Worm (Caenorhabditis elegans): ENCODE measurements around the gene srh-195.

srh-195 gene

DNA sequence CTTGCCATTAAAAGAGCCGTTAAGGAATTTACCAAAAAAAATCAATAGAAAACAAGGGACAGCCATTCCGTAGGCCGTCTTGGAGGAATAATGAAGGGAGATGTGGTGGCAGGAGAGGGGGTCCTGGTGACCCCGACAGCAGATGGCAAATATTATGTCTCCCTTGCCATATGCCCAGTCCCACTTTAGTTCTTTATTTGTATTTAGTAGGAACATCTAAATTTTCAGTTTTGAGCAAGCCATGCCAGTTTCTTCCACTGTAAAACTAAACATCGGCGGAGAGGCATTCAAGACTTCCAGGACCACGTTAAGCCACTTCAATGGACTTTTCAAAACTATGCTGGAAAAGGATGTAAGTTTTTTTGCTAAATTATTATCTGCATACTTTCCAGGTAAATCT is 20.5 kb upstream of the srh-195 start, which contains the start of gene C40A11.4:
C40A11.4 (plus strand) TSS at position 188 of the 400 bp plus-strand sequence.
- TF ChIP-seq F10E7.11 (tag; optimal IDR thresholded peaks at IDR 0.05) (no peak), mcd-1 (GFP tag; IDR thresholded peaks at IDR 0.05) (no peak), nhr-27 (tag; optimal IDR thresholded peaks at IDR 0.05) (no peak), ztf-26 (tag; optimal IDR thresholded peaks at IDR 0.05) (no peak)

DNA sequence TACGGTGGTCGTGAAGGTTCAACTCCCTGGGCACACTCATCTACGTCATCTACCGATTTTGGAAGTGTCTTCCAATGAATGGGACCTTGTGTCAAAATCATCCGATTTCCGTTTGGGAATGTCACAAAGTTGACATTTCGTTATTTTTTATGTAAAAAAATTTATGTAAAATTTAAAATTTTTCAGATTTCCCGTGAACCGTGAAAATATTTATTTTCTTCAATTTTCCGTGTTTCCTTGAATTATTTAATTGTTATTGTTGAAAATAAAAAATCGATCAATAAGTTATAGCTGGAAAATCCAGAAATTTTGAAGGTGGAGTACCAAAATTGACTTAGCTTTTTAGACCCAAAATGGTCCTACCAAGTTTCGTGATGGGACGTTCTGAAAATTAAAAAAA is 18.9 kb upstream of the srh-195 start, which contains the start of gene hpo-7:
hpo-7 (minus strand) TSS at position 101 of the 400 bp plus-strand sequence.
- no peak for TF ChIP-seq egl-18 (GFP tag; IDR thresholded peaks at IDR 0.05)
- no peak for TF ChIP-seq ceh-27 (GFP tag; optimal IDR thresholded peaks at IDR 0.05)
- TF ChIP-seq F39B2.1 (GFP tag; IDR thresholded peaks at IDR 0.05): no peak
- no peak for TF ChIP-seq T07F8.4 (tag; optimal IDR thresholded peaks at IDR 0.05)
- TF ChIP-seq attf-3 (GFP tag; conservative IDR thresholded peaks at IDR 0.05): no peak
- TF ChIP-seq lsl-1 (GFP tag; optimal IDR thresholded peaks at IDR 0.05): no peak
- no peak for TF ChIP-seq ztf-28 (GFP tag; IDR thresholded peaks at IDR 0.05)
- no peak for TF ChIP-seq ZK185.1 (tag; optimal IDR thresholded peaks at IDR 0.05; ENCODE audit: poor library complexity, severe bottlenecking)
- TF ChIP-seq lir-1 (GFP tag; conservative IDR thresholded peaks at IDR 0.05): no peak
- no peak for TF ChIP-seq nhr-90 (tag; optimal IDR thresholded peaks at IDR 0.05)
- TF ChIP-seq C17E4.6 (GFP tag; IDR thresholded peaks at IDR 0.05): no peak
- TF ChIP-seq dox-1 (GFP tag; IDR thresholded peaks at IDR 0.05): no peak
- no peak for TF ChIP-seq madf-10 (tag; optimal IDR thresholded peaks at IDR 0.05)
- TF ChIP-seq chd-7 (tag; optimal IDR thresholded peaks at IDR 0.05): no peak
- no peak for TF ChIP-seq athp-1 (tag; optimal IDR thresholded peaks at IDR 0.05)
- TF ChIP-seq pbrm-1 (GFP tag; IDR thresholded peaks at IDR 0.05): no peak
- TF ChIP-seq attf-5 (GFP tag; optimal IDR thresholded peaks at IDR 0.05): no peak
- no peak for TF ChIP-seq unc-62 (GFP tag; optimal IDR thresholded peaks at IDR 0.05)
- no peak for TF ChIP-seq somi-1 (GFP tag; optimal IDR thresholded peaks at IDR 0.05)

DNA sequence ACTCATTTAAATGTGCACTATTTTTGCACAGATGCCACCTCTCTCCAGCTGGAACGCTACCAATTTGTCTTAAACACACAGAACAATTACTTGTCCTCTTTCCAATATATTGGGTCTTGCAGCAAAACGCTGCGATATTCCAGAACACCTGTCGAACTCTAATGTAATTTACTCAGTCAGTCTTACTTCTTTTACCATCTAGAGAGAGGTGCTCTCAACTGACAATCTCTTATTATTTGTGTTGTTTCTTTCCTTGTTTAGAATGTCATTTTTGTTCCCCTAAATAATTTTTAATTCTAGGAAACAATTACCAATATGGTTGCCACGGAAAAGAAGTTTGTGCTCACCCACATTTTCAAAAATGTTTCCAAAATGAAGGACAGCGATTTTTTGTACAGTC is 14.1 kb upstream of the srh-195 start, which contains the start of gene sdz-28:
sdz-28 (plus strand) TSS at position 301 of the 400 bp plus-strand sequence.
- TF ChIP-seq C06A6.2 (GFP tag; conservative IDR thresholded peaks at IDR 0.05) (no peak), Y53G8AR.9 (GFP tag; conservative IDR thresholded peaks at IDR 0.05) (no peak), bed-2 (GFP tag; IDR thresholded peaks at IDR 0.05) (no peak), F57A8.1 (GFP tag; optimal IDR thresholded peaks at IDR 0.05) (no peak), ceh-100 (GFP tag; IDR thresholded peaks at IDR 0.05) (no peak), attf-3 (GFP tag; conservative IDR thresholded peaks at IDR 0.05) (no peak), F33H1.4 (GFP tag; IDR thresholded peaks at IDR 0.05) (no peak), tbx-9 (tag; optimal IDR thresholded peaks at IDR 0.05; ENCODE audit: borderline replicate concordance) (no peak)

DNA sequence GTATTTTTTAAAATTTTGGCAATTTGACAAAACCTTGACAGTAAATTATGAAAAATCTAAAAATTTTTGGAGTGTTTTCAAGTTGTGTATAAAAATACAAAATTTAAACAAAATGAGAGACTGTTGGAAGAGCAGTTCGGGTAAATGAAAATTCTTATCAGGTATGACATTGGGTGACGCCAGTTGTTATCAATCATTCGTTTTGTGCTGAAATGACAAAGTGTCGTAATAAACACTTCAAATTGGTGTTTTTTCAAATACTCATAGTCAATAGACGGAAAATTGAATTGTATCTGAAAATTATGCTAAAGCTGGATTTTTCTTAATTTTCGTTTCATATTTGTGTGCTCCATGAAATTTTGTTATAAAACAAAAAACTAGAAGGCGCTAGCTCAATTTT is 6.1 kb upstream of the srh-195 start:
- no peak for TF ChIP-seq madf-6 (GFP tag; IDR thresholded peaks at IDR 0.05)
- TF ChIP-seq C06A6.2 (GFP tag; conservative IDR thresholded peaks at IDR 0.05): no peak
- TF ChIP-seq Y79H2A.3 (GFP tag; conservative IDR thresholded peaks at IDR 0.05): no peak
- no peak for TF ChIP-seq F23B12.7 (tag; optimal IDR thresholded peaks at IDR 0.05; ENCODE audit: insufficient read depth)
- TF ChIP-seq T26A5.8 (tag; optimal IDR thresholded peaks at IDR 0.05): no peak
- no peak for TF ChIP-seq fkh-3 (tag; optimal IDR thresholded peaks at IDR 0.05)
- no peak for TF ChIP-seq somi-1 (GFP tag; optimal IDR thresholded peaks at IDR 0.05)
- no peak for TF ChIP-seq ceh-100 (GFP tag; IDR thresholded peaks at IDR 0.05)
- TF ChIP-seq nhr-80 (tag; optimal IDR thresholded peaks at IDR 0.05): no peak
- TF ChIP-seq efl-1 (GFP tag; optimal IDR thresholded peaks at IDR 0.05): no peak
- TF ChIP-seq F22D6.2 (tag; optimal IDR thresholded peaks at IDR 0.05): no peak
- no peak for TF ChIP-seq madf-3 (GFP tag; IDR thresholded peaks at IDR 0.05)
